Worm (Caenorhabditis elegans): Measurements from ENCODE around the gene nhr-222.
A peak's percentile ranks its signal among the peaks of the same experiment; 100 is the strongest.

Gene nhr-222

DNA sequence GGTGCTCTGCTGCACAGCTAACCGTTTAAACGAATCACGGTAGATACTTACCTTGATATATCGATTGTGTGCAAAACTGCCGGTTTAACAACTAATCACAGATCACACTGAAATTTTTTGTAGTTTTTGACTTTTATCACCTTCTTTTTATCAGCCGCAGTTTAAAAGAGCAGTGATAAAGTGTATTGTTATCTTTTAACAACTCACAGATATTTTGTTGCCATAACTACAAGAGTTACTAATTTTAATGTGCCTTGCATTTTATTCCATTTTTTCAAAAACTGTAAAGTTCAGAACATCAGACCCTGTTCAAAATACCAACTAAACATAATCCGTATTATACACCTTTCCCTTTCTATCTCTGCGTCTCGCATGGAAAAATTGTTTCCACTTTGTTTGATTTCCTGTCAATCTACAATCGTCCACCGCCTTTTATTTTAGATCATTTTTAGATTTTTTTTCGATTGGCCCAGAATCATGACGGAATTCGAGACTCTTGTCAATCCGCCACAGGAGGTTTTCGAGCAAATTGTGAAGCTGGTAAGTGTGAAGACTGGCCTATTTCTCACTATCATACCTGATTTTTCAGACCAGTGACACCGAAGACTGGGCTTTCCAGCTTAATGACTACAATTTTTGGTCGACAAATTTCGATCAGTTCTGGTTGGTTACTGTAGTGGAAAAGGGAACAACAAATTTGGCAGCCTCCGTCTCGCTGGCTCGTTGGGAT is 9.7 kb upstream of the nhr-222 start, which contains the start of gene T24A6.20:
T24A6.20 (plus strand) TSS at position 395 of the 730 bp plus-strand sequence.
- no peak for TF ChIP-seq gmeb-2 (tag; optimal IDR thresholded peaks at IDR 0.05)
- peak; percentile 86 for TF ChIP-seq elt-2 (tag; optimal IDR thresholded peaks at IDR 0.05)
- no peak for TF ChIP-seq ets-4 (tag; optimal IDR thresholded peaks at IDR 0.05)
- no peak for TF ChIP-seq ahr-1 (tag; optimal IDR thresholded peaks at IDR 0.05)
- no peak for TF ChIP-seq pag-3 (tag; optimal IDR thresholded peaks at IDR 0.05; ENCODE audit: borderline replicate concordance)
- no peak for TF ChIP-seq ceh-31 (tag; optimal IDR thresholded peaks at IDR 0.05)

ce11 chrV:3551765-3552164 is 8.5 kb upstream of the nhr-222 start, which contains the start of gene grl-28:
Gene grl-28, minus strand, starts transcription at chrV:3551865.
- no peak for TF ChIP-seq pat-9 (tag; optimal IDR thresholded peaks at IDR 0.05)
- no peak for TF ChIP-seq ttx-3 (tag; optimal IDR thresholded peaks at IDR 0.05)
- TF ChIP-seq sox-2 (GFP tag; IDR thresholded peaks at IDR 0.05), result no peak
- no peak for TF ChIP-seq hlh-30 (tag; optimal IDR thresholded peaks at IDR 0.05; ENCODE audit: insufficient read depth)
- no peak for TF ChIP-seq sdc-2 (tag; optimal IDR thresholded peaks at IDR 0.05)
- TF ChIP-seq Y22D7AL.16 (tag; optimal IDR thresholded peaks at IDR 0.05), result no peak
- no peak for TF ChIP-seq ceh-34 (tag; optimal IDR thresholded peaks at IDR 0.05)
- no peak for TF ChIP-seq nhr-11 (tag; optimal IDR thresholded peaks at IDR 0.05)
- no peak for TF ChIP-seq lin-11 (tag; optimal IDR thresholded peaks at IDR 0.05)

DNA sequence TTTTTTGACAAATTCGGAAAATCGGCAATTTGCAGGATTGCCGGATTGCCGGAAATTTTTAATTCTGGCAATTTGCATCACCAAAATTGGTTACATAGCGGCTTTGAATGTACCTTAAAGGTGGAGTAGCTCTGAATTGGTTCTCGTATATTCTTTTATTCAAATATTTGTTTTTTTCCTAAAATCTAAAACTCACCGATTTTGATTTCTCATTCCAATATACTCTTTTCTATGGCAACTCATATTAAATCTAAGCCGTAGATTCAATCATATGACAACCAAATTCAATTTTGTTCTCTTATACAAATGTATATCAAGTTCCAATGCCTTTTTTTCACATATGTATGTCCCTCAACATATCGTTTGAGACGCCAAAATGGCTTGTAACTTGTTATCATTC is 6.3 kb upstream of the nhr-222 start, which contains the start of gene sri-21:
sri-21 (plus strand) TSS at position 301 of the 400 bp plus-strand sequence.
- TF ChIP-seq ztf-16 (tag; optimal IDR thresholded peaks at IDR 0.05), result no peak
- TF ChIP-seq pha-2 (tag; optimal IDR thresholded peaks at IDR 0.05), result no peak
- TF ChIP-seq F13H6.1 (tag; optimal IDR thresholded peaks at IDR 0.05), result no peak
- TF ChIP-seq hlh-6 (tag; optimal IDR thresholded peaks at IDR 0.05), result no peak
- TF ChIP-seq npax-4 (tag; optimal IDR thresholded peaks at IDR 0.05), result no peak
- TF ChIP-seq eyg-1 (tag; optimal IDR thresholded peaks at IDR 0.05), result no peak

ce11 chrV:3548798-3549197 is 5.6 kb upstream of the nhr-222 start, which contains the start of gene srw-130:
Gene srw-130, minus strand, starts transcription at chrV:3548898.
- no peak for TF ChIP-seq hlh-6 (tag; optimal IDR thresholded peaks at IDR 0.05)
- no peak for TF ChIP-seq ceh-34 (tag; optimal IDR thresholded peaks at IDR 0.05)
- TF ChIP-seq pqm-1 (tag; optimal IDR thresholded peaks at IDR 0.05), result no peak
- TF ChIP-seq lin-11 (tag; optimal IDR thresholded peaks at IDR 0.05), result no peak
- TF ChIP-seq K02D7.2 (tag; optimal IDR thresholded peaks at IDR 0.05), result no peak
- TF ChIP-seq ztf-16 (tag; optimal IDR thresholded peaks at IDR 0.05), result no peak
- no peak for TF ChIP-seq ceh-18 (tag; optimal IDR thresholded peaks at IDR 0.05)
- no peak for TF ChIP-seq rnt-1 (tag; optimal IDR thresholded peaks at IDR 0.05)
- no peak for TF ChIP-seq pha-2 (tag; optimal IDR thresholded peaks at IDR 0.05)
- no peak for TF ChIP-seq nfya-1 (tag; optimal IDR thresholded peaks at IDR 0.05)
- no peak for TF ChIP-seq hlh-13 (GFP tag; optimal IDR thresholded peaks at IDR 0.05)
- TF ChIP-seq ama-1 (optimal IDR thresholded peaks at IDR 0.05), result no peak
- TF ChIP-seq dve-1 (tag; optimal IDR thresholded peaks at IDR 0.05), result no peak
- no peak for TF ChIP-seq hlh-30 (tag; optimal IDR thresholded peaks at IDR 0.05; ENCODE audit: insufficient read depth)
- no peak for TF ChIP-seq odd-2 (tag; optimal IDR thresholded peaks at IDR 0.05)
- TF ChIP-seq unc-42 (tag; optimal IDR thresholded peaks at IDR 0.05), result no peak
- no peak for TF ChIP-seq unc-86 (tag; optimal IDR thresholded peaks at IDR 0.05)
- no peak for TF ChIP-seq nhr-11 (tag; optimal IDR thresholded peaks at IDR 0.05)
- no peak for TF ChIP-seq tbx-7 (tag; optimal IDR thresholded peaks at IDR 0.05)
- no peak for TF ChIP-seq ceh-24 (tag; optimal IDR thresholded peaks at IDR 0.05)

ce11 chrV:3546517-3546916 is 3.3 kb upstream of the nhr-222 start, which contains the start of gene srbc-68:
Gene srbc-68, minus strand, starts transcription at chrV:3546617.
- TF ChIP-seq ama-1 (optimal IDR thresholded peaks at IDR 0.05) (no peak), unc-3 (GFP tag; conservative IDR thresholded peaks at IDR 0.05) (no peak), unc-3 (tag; optimal IDR thresholded peaks at IDR 0.05) (no peak), dve-1 (tag; optimal IDR thresholded peaks at IDR 0.05) (no peak), pqm-1 (tag; optimal IDR thresholded peaks at IDR 0.05) (no peak), zip-5 (tag; optimal IDR thresholded peaks at IDR 0.05) (no peak), sdc-2 (tag; optimal IDR thresholded peaks at IDR 0.05) (no peak), eyg-1 (tag; optimal IDR thresholded peaks at IDR 0.05) (no peak), elt-4 (tag; optimal IDR thresholded peaks at IDR 0.05) (no peak), madf-2 (tag; optimal IDR thresholded peaks at IDR 0.05) (no peak), unc-55 (GFP tag; optimal IDR thresholded peaks at IDR 0.05) (no peak), nhr-232 (tag; optimal IDR thresholded peaks at IDR 0.05) (no peak), pax-1 (tag; optimal IDR thresholded peaks at IDR 0.05) (no peak), F13H6.1 (tag; optimal IDR thresholded peaks at IDR 0.05) (no peak), ref-2 (tag; optimal IDR thresholded peaks at IDR 0.05) (no peak), Y22D7AL.16 (tag; optimal IDR thresholded peaks at IDR 0.05) (no peak)
